Fruit fly (Drosophila melanogaster) whole organism, embryonic: Measurements from ENCODE around the gene Cyp6d4.

Source experiments
- Ada2b ChIP-seq: fragments of 200-800 bp; sonication (Bioruptor generic); IDR thresholded peaks from 2 replicates; pipeline ENCODE4 v1.3.6; 2022; ENCODE audit warnings: missing biosample characterization, missing genetic modification characterization
- Blimp-1 ChIP-seq: fragments of 200-800 bp; sonication (Bioruptor generic); optimal IDR thresholded peaks from 3 replicates; lab custom pipeline; 2018; ENCODE audit warnings: missing biosample characterization, missing genetic modification characterization, mild to moderate bottlenecking, moderate library complexity, missing genetic modification reagents
- CG10979 ChIP-seq: fragments of 200-800 bp; sonication (Bioruptor generic); optimal IDR thresholded peaks from 2 replicates; lab custom pipeline; 2018; ENCODE audit warnings: missing biosample characterization, mild to moderate bottlenecking, missing genetic modification characterization, moderate library complexity
- CG11504 ChIP-seq: fragments of 200-800 bp; sonication (Bioruptor generic); optimal IDR thresholded peaks from 3 replicates; lab custom pipeline; 2019; ENCODE audit warnings: missing biosample characterization, mild to moderate bottlenecking, missing genetic modification characterization, moderate library complexity
- CG12071 ChIP-seq: fragments of 200-800 bp; sonication (Bioruptor generic); optimal IDR thresholded peaks from 3 replicates; lab custom pipeline; 2018; ENCODE audit warnings: missing biosample characterization, mild to moderate bottlenecking, missing genetic modification characterization
- CG12219 ChIP-seq: fragments of 200-800 bp; sonication (Bioruptor generic); optimal IDR thresholded peaks from 3 replicates; lab custom pipeline; 2018; ENCODE audit warnings: missing biosample characterization, mild to moderate bottlenecking, missing genetic modification characterization
- CG12391 ChIP-seq: fragments of 200-800 bp; sonication (Bioruptor generic); optimal IDR thresholded peaks from 3 replicates; lab custom pipeline; 2018; ENCODE audit warnings: missing biosample characterization, mild to moderate bottlenecking, missing genetic modification characterization, moderate library complexity
- CG15073 ChIP-seq: fragments of 200-800 bp; sonication (Bioruptor generic); optimal IDR thresholded peaks from 2 replicates; lab custom pipeline; 2016; ENCODE audit warnings: missing biosample characterization, missing genetic modification characterization
- CG16863 ChIP-seq: fragments of 200-800 bp; sonication (Bioruptor generic); optimal IDR thresholded peaks from 3 replicates; lab custom pipeline; 2016; ENCODE audit warnings: missing biosample characterization, missing genetic modification characterization
- CG17328 ChIP-seq: fragments of 200-800 bp; sonication (Bioruptor generic); IDR thresholded peaks from 2 replicates; pipeline ENCODE4 v1.3.6; 2022; ENCODE audit warnings: missing biosample characterization, missing genetic modification characterization
- CG17359 ChIP-seq: fragments of 200-800 bp; sonication (Bioruptor generic); optimal IDR thresholded peaks from 3 replicates; lab custom pipeline; 2018; ENCODE audit warnings: missing biosample characterization, mild to moderate bottlenecking, missing genetic modification characterization, moderate library complexity
- CG1832 ChIP-seq: fragments of 200-800 bp; sonication (Bioruptor generic); optimal IDR thresholded peaks from 2 replicates; lab custom pipeline; 2017; ENCODE audit warnings: missing biosample characterization, mild to moderate bottlenecking, missing genetic modification characterization, inconsistent platforms
- CG2120 ChIP-seq: fragments of 200-800 bp; sonication (Bioruptor generic); optimal IDR thresholded peaks from 3 replicates; lab custom pipeline; 2016; ENCODE audit warnings: missing biosample characterization, missing genetic modification characterization
- CG30431 ChIP-seq: fragments of 200-800 bp; sonication (Bioruptor generic); optimal IDR thresholded peaks from 2 replicates; lab custom pipeline; 2017; ENCODE audit warnings: missing biosample characterization, missing genetic modification characterization
- CG32767 ChIP-seq: fragments of 200-800 bp; sonication (Bioruptor generic); IDR thresholded peaks from 2 replicates; pipeline ENCODE4 v1.3.6; 2022; ENCODE audit warnings: missing biosample characterization, missing genetic modification characterization
- CG4424 ChIP-seq: fragments of 200-800 bp; sonication (Bioruptor generic); optimal IDR thresholded peaks from 3 replicates; lab custom pipeline; 2016; ENCODE audit warnings: missing biosample characterization, missing genetic modification characterization
- CG7786 ChIP-seq: fragments of 200-800 bp; sonication (Bioruptor generic); optimal IDR thresholded peaks from 2 replicates; lab custom pipeline; 2016; ENCODE audit warnings: missing biosample characterization, missing genetic modification characterization
- Drgx ChIP-seq: fragments of 200-800 bp; sonication (Bioruptor generic); IDR thresholded peaks from 2 replicates; pipeline ENCODE4 v1.3.6; 2022; ENCODE audit warnings: missing biosample characterization, missing genetic modification characterization
- H2.0 ChIP-seq: fragments of 200-800 bp; sonication (Bioruptor generic); IDR thresholded peaks from 2 replicates; pipeline ENCODE4 v1.3.6; 2022; ENCODE audit warnings: missing biosample characterization, missing genetic modification characterization
- HLH54F ChIP-seq: fragments of 200-800 bp; sonication (Bioruptor generic); optimal IDR thresholded peaks from 3 replicates; lab custom pipeline; 2016; ENCODE audit warnings: missing biosample characterization, missing genetic modification characterization
- Hr3 ChIP-seq: fragments of 200-800 bp; sonication (Bioruptor generic); optimal IDR thresholded peaks from 3 replicates; lab custom pipeline; 2016; ENCODE audit warnings: missing biosample characterization, missing genetic modification characterization
- Hr78 ChIP-seq, 2 experiments: fragments of 200-800 bp in 1 of 2; fragments of >200 bp in 1 of 2; sonication (Bioruptor generic) in 1 of 2; optimal IDR thresholded peaks; 2 replicates each; lab custom pipeline; 2017 to 2019; ENCODE audit warnings: missing biosample characterization in 2 of 2, missing genetic modification characterization in 2 of 2, mild to moderate bottlenecking in 1 of 2, moderate library complexity in 1 of 2
- Nf-YA ChIP-seq: fragments of 200-800 bp; sonication (Bioruptor generic); IDR thresholded peaks from 2 replicates; pipeline ENCODE4 v1.3.6; 2022; ENCODE audit warnings: missing biosample characterization, missing genetic modification characterization
- Nf-YC ChIP-seq: fragments of 200-800 bp; optimal IDR thresholded peaks from 3 replicates; lab custom pipeline; 2019; ENCODE audit warnings: missing biosample characterization, mild to moderate bottlenecking, missing genetic modification characterization, moderate library complexity
- NfI ChIP-seq: fragments of 200-800 bp; sonication (Bioruptor generic); optimal IDR thresholded peaks from 3 replicates; lab custom pipeline; 2018; ENCODE audit warnings: missing biosample characterization, mild to moderate bottlenecking, missing genetic modification characterization, moderate library complexity
- PHDP ChIP-seq: fragments of 200-800 bp; sonication (Bioruptor generic); optimal IDR thresholded peaks from 3 replicates; lab custom pipeline; 2018; ENCODE audit warnings: missing biosample characterization, mild to moderate bottlenecking, missing genetic modification characterization, moderate library complexity
- Rx ChIP-seq: fragments of 200-800 bp; sonication (Bioruptor generic); IDR thresholded peaks from 2 replicates; pipeline ENCODE4 v1.3.6; 2022; ENCODE audit warnings: missing biosample characterization, missing genetic modification characterization
- Side ChIP-seq: fragments of 200-800 bp; sonication (Bioruptor generic); optimal IDR thresholded peaks from 2 replicates; lab custom pipeline; 2016; ENCODE audit warnings: missing biosample characterization, missing genetic modification characterization
- Sox102F ChIP-seq: fragments of 200-800 bp; sonication (Bioruptor generic); optimal IDR thresholded peaks from 2 replicates; lab custom pipeline; 2018; ENCODE audit warnings: missing biosample characterization, mild to moderate bottlenecking, missing genetic modification characterization, moderate library complexity
- ap ChIP-seq: fragments of 200-800 bp; sonication (Bioruptor generic); IDR thresholded peaks from 2 replicates; pipeline ENCODE4 v1.3.6; 2022; ENCODE audit warnings: missing biosample characterization, missing genetic modification characterization
- bsh ChIP-seq, 2 experiments: fragments of 200-800 bp; sonication (Bioruptor generic); optimal IDR thresholded peaks; 2 replicates each; lab custom pipeline; 2017 to 2018; ENCODE audit warnings: mild to moderate bottlenecking in 2 of 2, missing biosample characterization in 2 of 2, missing genetic modification characterization in 2 of 2, moderate library complexity in 1 of 2
- dpn ChIP-seq, 2 experiments: fragments of 200-800 bp; sonication (Bioruptor generic); optimal IDR thresholded peaks; 3 replicates each; lab custom pipeline; 2016; ENCODE audit warnings: missing biosample characterization in 2 of 2, missing genetic modification characterization in 2 of 2
- en ChIP-seq: fragments of 200-800 bp; sonication (Bioruptor generic); optimal IDR thresholded peaks from 2 replicates; lab custom pipeline; 2016; ENCODE audit warnings: missing biosample characterization, missing genetic modification characterization
- esg ChIP-seq: fragments of 200-800 bp; sonication (Bioruptor generic); conservative IDR thresholded peaks from 2 replicates; pipeline ENCODE4 v1.3.6; 2022; ENCODE audit warnings: missing biosample characterization, missing genetic modification characterization
- grau ChIP-seq: fragments of 200-800 bp; optimal IDR thresholded peaks from 3 replicates; lab custom pipeline; 2019; ENCODE audit warnings: missing biosample characterization, mild to moderate bottlenecking, missing genetic modification characterization, moderate library complexity
- grn ChIP-seq: fragments of 200-800 bp; sonication (Bioruptor generic); optimal IDR thresholded peaks from 3 replicates; lab custom pipeline; 2017; ENCODE audit warnings: missing biosample characterization, missing genetic modification characterization
- jing ChIP-seq: fragments of 200-800 bp; sonication (Bioruptor generic); optimal IDR thresholded peaks from 2 replicates; lab custom pipeline; 2018; ENCODE audit warnings: missing biosample characterization, mild to moderate bottlenecking, missing genetic modification characterization
- lab ChIP-seq: fragments of 200-800 bp; sonication (Bioruptor generic); optimal IDR thresholded peaks from 3 replicates; lab custom pipeline; 2017; ENCODE audit warnings: missing biosample characterization, missing genetic modification characterization, mild to moderate bottlenecking, moderate library complexity, missing genetic modification reagents
- lilli ChIP-seq: fragments of 200-800 bp; sonication (Bioruptor generic); optimal IDR thresholded peaks from 3 replicates; lab custom pipeline; 2016; ENCODE audit warnings: missing biosample characterization, missing genetic modification characterization
- lmd ChIP-seq: fragments of 200-800 bp; sonication (Bioruptor generic); IDR thresholded peaks from 2 replicates; pipeline ENCODE4 v1.3.6; 2022; ENCODE audit warnings: missing biosample characterization, missing genetic modification characterization
- lov ChIP-seq, 2 experiments: fragments of 200-800 bp in 1 of 2; fragments of >200 bp in 1 of 2; sonication (Bioruptor generic) in 1 of 2; IDR thresholded peaks in 1 of 2; optimal IDR thresholded peaks in 1 of 2; 2 replicates in 1 of 2; 3 replicates in 1 of 2; pipeline versions ENCODE4 v1.3.6 to Lab custom; 2017 to 2022; ENCODE audit warnings: missing biosample characterization in 1 of 2, missing genetic modification characterization in 1 of 2
- odd ChIP-seq: fragments of 200-800 bp; sonication (Bioruptor generic); optimal IDR thresholded peaks from 2 replicates; lab custom pipeline; 2017; ENCODE audit warnings: missing biosample characterization, mild to moderate bottlenecking, missing genetic modification characterization
- pum ChIP-seq: fragments of 200-800 bp; sonication (Bioruptor generic); optimal IDR thresholded peaks from 2 replicates; lab custom pipeline; 2016; ENCODE audit warnings: missing biosample characterization, missing genetic modification characterization
- sisA ChIP-seq: fragments of 200-800 bp; sonication (Bioruptor generic); IDR thresholded peaks from 2 replicates; pipeline ENCODE4 v1.3.6; 2022; ENCODE audit warnings: missing biosample characterization, missing genetic modification characterization
- sna ChIP-seq: fragments of 200-800 bp; sonication (Bioruptor generic); IDR thresholded peaks from 2 replicates; pipeline ENCODE4 v1.3.6; 2022; ENCODE audit warnings: missing biosample characterization, missing genetic modification characterization; ENCODE audit not compliant: partially characterized antibody
- ssp ChIP-seq: fragments of 200-800 bp; sonication (Bioruptor generic); IDR thresholded peaks from 2 replicates; pipeline ENCODE4 v1.3.6; 2022; ENCODE audit warnings: missing biosample characterization, missing genetic modification characterization
- tin ChIP-seq: fragments of 200-800 bp; sonication (Bioruptor generic); optimal IDR thresholded peaks from 3 replicates; lab custom pipeline; 2016; ENCODE audit warnings: missing biosample characterization, missing genetic modification characterization
- ttk ChIP-seq: fragments of 200-800 bp; sonication (Bioruptor generic); IDR thresholded peaks from 2 replicates; pipeline ENCODE4 v2.1.2; 2022; ENCODE audit warnings: missing biosample characterization, missing genetic modification characterization
- tx ChIP-seq: fragments of 200-800 bp; sonication (Bioruptor generic); optimal IDR thresholded peaks from 2 replicates; lab custom pipeline; 2016; ENCODE audit warnings: missing biosample characterization, missing genetic modification characterization
- unpg ChIP-seq: fragments of 200-800 bp; sonication (Bioruptor generic); optimal IDR thresholded peaks from 3 replicates; lab custom pipeline; 2018; ENCODE audit warnings: missing biosample characterization, mild to moderate bottlenecking, missing genetic modification characterization, moderate library complexity

Gene Cyp6d4

DNA sequence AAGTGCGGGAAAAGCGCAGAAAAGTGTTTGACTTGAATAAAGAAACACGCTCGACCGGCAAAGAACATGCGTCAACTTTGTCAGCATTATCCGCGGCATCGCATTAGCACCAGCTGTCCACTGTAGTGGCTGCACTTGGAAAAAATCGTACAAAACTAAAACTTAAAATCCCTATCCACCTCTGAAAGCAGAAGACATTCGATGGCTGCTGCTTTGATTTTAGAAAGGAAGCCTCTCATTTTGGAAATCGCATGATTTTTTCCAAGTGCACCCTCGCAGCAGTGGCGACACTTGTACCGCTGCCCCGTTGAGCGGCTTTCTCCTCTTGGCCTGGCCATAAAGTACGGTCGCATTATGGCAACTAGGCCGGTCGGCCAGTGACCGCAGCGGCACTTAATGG, 33.8 kb upstream of the Cyp6d4 start (continued):
- TF ChIP-seq sisA (peak; percentile 62), CG12391 (tag; lab: Kevin White, UChicago) (peak; percentile 51), CG17328 (GFP tag; lab: Robert Waterston, UW) (peak; percentile 60), grau (tag; lab: Kevin White, UChicago) (peak; percentile 35), lilli (GFP tag; lab: Kevin White, UChicago) (peak; percentile 36), CG12219 (GFP tag; lab: Kevin White, UChicago) (peak; percentile 31), unpg (peak; percentile 59), CG4424 (GFP tag; lab: Kevin White, UChicago) (peak; percentile 4), Drgx (GFP tag; lab: Robert Waterston, UW) (peak; percentile 79), Side (GFP tag; lab: Kevin White, UChicago) (peak; percentile 15), grn (GFP tag; lab: Kevin White, UChicago) (no peak), jing (peak; percentile 3), Nf-YA (GFP tag; lab: Robert Waterston, UW) (peak; percentile 44; the same call in 1 of the 2 replicates), ttk (GFP tag; lab: Robert Waterston, UW) (peak; percentile 47), sna (no peak), pum (no peak), NfI (GFP tag; lab: Kevin White, UChicago) (peak; percentile 29), lmd (GFP tag; lab: Robert Waterston, UW) (peak; percentile 55), CG30431 (GFP tag; lab: Kevin White, UChicago) (peak; percentile 42), CG2120 (GFP tag; lab: Kevin White, UChicago) (peak; percentile 47), PHDP (peak; percentile 46), CG12071 (peak; percentile 26), CG7786 (GFP tag; lab: Kevin White, UChicago) (no peak), bsh (GFP tag; optimal IDR thresholded peaks at IDR 0.05; lab: Kevin White, UChicago) (peak; percentile 40 to 75), dpn (GFP tag; optimal IDR thresholded peaks at IDR 0.05; lab: Kevin White, UChicago) (peak in 1 of 2 experiments; percentile 61), CG11504 (tag; lab: Kevin White, UChicago) (peak; percentile 65), Rx (GFP tag; lab: Robert Waterston, UW) (peak; percentile 61; the same call in 1 of the 2 replicates), CG15073 (no peak), lab (GFP tag; lab: Kevin White, UChicago) (peak; percentile 41), CG32767 (GFP tag; lab: Robert Waterston, UW) (0 out of 2 replicates have a peak, but pooled peaks have one; percentile 25), HLH54F (GFP tag; lab: Kevin White, UChicago) (peak; percentile 16), tin (GFP tag; lab: Kevin White, UChicago) (peak; percentile 27), Sox102F (GFP tag; lab: Kevin White, UChicago) (peak; percentile 69), CG1832 (GFP tag; lab: Kevin White, UChicago) (no peak), Hr3 (peak; percentile 4), ap (GFP tag; lab: Robert Waterston, UW) (peak; percentile 38; the same call in 1 of the 2 replicates), H2.0 (GFP tag; lab: Robert Waterston, UW) (peak; percentile 54), en (GFP tag; lab: Kevin White, UChicago) (no peak), CG16863 (GFP tag; lab: Kevin White, UChicago) (peak; percentile 18), Hr78 (GFP tag; optimal IDR thresholded peaks at IDR 0.05; lab: Kevin White, UChicago) (no peak), Nf-YC (tag; lab: Kevin White, UChicago) (no peak), Ada2b (peak; percentile 70), CG17359 (tag; lab: Kevin White, UChicago) (peak; percentile 59), CG10979 (peak; percentile 55), esg (GFP tag; lab: Robert Waterston, UW) (peak; percentile 48; the same call in 1 of the 2 replicates), lov (optimal IDR thresholded peaks at IDR 0.05; lab: Kevin White, UChicago) (no peak), lov (GFP tag; IDR thresholded peaks at IDR 0.05; lab: Robert Waterston, UW) (no peak), odd (GFP tag; lab: Kevin White, UChicago) (no peak), ssp (GFP tag; lab: Robert Waterston, UW) (peak; percentile 53), tx (GFP tag; lab: Kevin White, UChicago) (peak; percentile 19), Blimp-1 (GFP tag; lab: Kevin White, UChicago) (peak; percentile 63)
